Worm (Caenorhabditis elegans): ENCODE data around the gene C50F4.6.
A peak's percentile ranks its signal among the peaks of the same experiment; 100 is the strongest.

Gene C50F4.6

ce11 chrV:9544176-9544632 is 1.7 kb upstream of the C50F4.6 start, which contains the start of gene mdf-1 (continued):
- TF ChIP-seq duxl-1 (tag; optimal IDR thresholded peaks at IDR 0.05; ENCODE audit: poor library complexity) (no peak), lsy-2 (tag; optimal IDR thresholded peaks at IDR 0.05) (peak; percentile 21 to 86), F10B5.3 (tag; optimal IDR thresholded peaks at IDR 0.05) (no peak), hif-1 (tag; optimal IDR thresholded peaks at IDR 0.05) (peak in 1 of 2 experiments; percentile 33), F37D6.2 (tag; optimal IDR thresholded peaks at IDR 0.05) (peak; percentile 23), ZK337.2 (GFP tag; IDR thresholded peaks at IDR 0.05) (no peak), lin-1 (GFP tag; IDR thresholded peaks at IDR 0.05) (no peak), nhr-111 (GFP tag; optimal IDR thresholded peaks at IDR 0.05) (no peak), egl-43 (GFP tag; IDR thresholded peaks at IDR 0.05) (no peak), D1046.2 (GFP tag; IDR thresholded peaks at IDR 0.05) (peak; percentile 57; the same call in 1 of the 2 replicates), nhr-77 (tag; optimal IDR thresholded peaks at IDR 0.05) (peak; percentile 82), mdl-1 (tag; optimal IDR thresholded peaks at IDR 0.05) (no peak), ama-1 (optimal IDR thresholded peaks at IDR 0.05) (peak; percentile 84), F44E2.7 (GFP tag; IDR thresholded peaks at IDR 0.05) (no peak), hlh-30 (tag; optimal IDR thresholded peaks at IDR 0.05; ENCODE audit: insufficient read depth) (peak; percentile 58), nhr-11 (tag; optimal IDR thresholded peaks at IDR 0.05) (peak; percentile 26), pqm-1 (tag; optimal IDR thresholded peaks at IDR 0.05) (no peak), mxl-3 (GFP tag; optimal IDR thresholded peaks at IDR 0.05) (no peak), zag-1 (tag; optimal IDR thresholded peaks at IDR 0.05) (no peak), daf-16 (GFP tag; optimal IDR thresholded peaks at IDR 0.05) (no peak), daf-16 (tag; optimal IDR thresholded peaks at IDR 0.05) (peak; percentile 49), cey-2 (tag; optimal IDR thresholded peaks at IDR 0.05; ENCODE audit: borderline replicate concordance, insufficient read depth) (no peak), gei-8 (GFP tag; optimal IDR thresholded peaks at IDR 0.05) (no peak), zfp-2 (tag; optimal IDR thresholded peaks at IDR 0.05) (no peak), arid-1 (GFP tag; conservative IDR thresholded peaks at IDR 0.05) (peak; percentile 36), nhr-76 (tag; optimal IDR thresholded peaks at IDR 0.05) (no peak), Y48G9A.11 (GFP tag; IDR thresholded peaks at IDR 0.05) (no peak), tra-1 (GFP tag; IDR thresholded peaks at IDR 0.05) (no peak), T26A8.4 (GFP tag; IDR thresholded peaks at IDR 0.05) (peak; percentile 60; the same call in 1 of the 2 replicates), lin-15B (tag; optimal IDR thresholded peaks at IDR 0.05) (no peak), ceh-62 (tag; optimal IDR thresholded peaks at IDR 0.05) (no peak), egl-27 (tag; optimal IDR thresholded peaks at IDR 0.05) (no peak), lin-13 (GFP tag; optimal IDR thresholded peaks at IDR 0.05) (peak; percentile 54), ztf-7 (tag; optimal IDR thresholded peaks at IDR 0.05) (no peak), ceh-82 (tag; optimal IDR thresholded peaks at IDR 0.05) (no peak), lim-7 (GFP tag; IDR thresholded peaks at IDR 0.05) (no peak), ces-1 (GFP tag; optimal IDR thresholded peaks at IDR 0.05) (no peak), ceh-20 (GFP tag; IDR thresholded peaks at IDR 0.05) (no peak), hlh-11 (tag; optimal IDR thresholded peaks at IDR 0.05) (peak; percentile 64), nhr-237 (tag; optimal IDR thresholded peaks at IDR 0.05) (no peak), aha-1 (tag) (peak; percentile 87), mes-2 (tag; optimal IDR thresholded peaks at IDR 0.05; ENCODE audit: poor library complexity, severe bottlenecking) (peak; percentile 91), nhr-102 (tag; optimal IDR thresholded peaks at IDR 0.05) (no peak), php-3 (GFP tag; IDR thresholded peaks at IDR 0.05) (no peak), T20F7.1 (GFP tag; optimal IDR thresholded peaks at IDR 0.05) (peak; percentile 63), ZK546.5 (tag; optimal IDR thresholded peaks at IDR 0.05) (no peak), dmd-8 (GFP tag; IDR thresholded peaks at IDR 0.05) (no peak), Y5F2A.4 (GFP tag; optimal IDR thresholded peaks at IDR 0.05) (no peak), nhr-10 (tag; optimal IDR thresholded peaks at IDR 0.05) (peak; percentile 5), spr-3 (GFP tag; optimal IDR thresholded peaks at IDR 0.05) (no peak), pha-4 (GFP tag; IDR thresholded peaks at IDR 0.05) (0 out of 2 replicates have a peak, but pooled peaks have one; percentile 43), pha-4 (tag; optimal IDR thresholded peaks at IDR 0.05) (peak; percentile 38)

All from whole organism, L4 larva.